Worm (Caenorhabditis elegans) whole organism, L3 larva: ENCODE results near the gene C14A4.6.

Source experiments
- ceh-82 ChIP-seq: fragments of 150-350 bp; optimal IDR thresholded peaks from 2 replicates; lab custom pipeline; 2014; ENCODE audit warnings: missing biosample characterization, missing genetic modification characterization
- ceh-9 ChIP-seq: sonication (generic microtip); optimal IDR thresholded peaks from 2 replicates; lab custom pipeline; 2018; ENCODE audit warnings: missing biosample characterization, missing genetic modification characterization
- egl-5 ChIP-seq: fragments of 150-350 bp; optimal IDR thresholded peaks from 2 replicates; lab custom pipeline; 2017; ENCODE audit warnings: missing biosample characterization, missing genetic modification reagents, missing genetic modification characterization, inconsistent platforms
- elt-3 ChIP-seq, 3 experiments: fragments of 150-350 bp in 1 of 3; sonication (generic microtip) in 2 of 3; optimal IDR thresholded peaks; 2 replicates in 2 of 3; 4 replicates in 1 of 3; lab custom pipeline; 2014 to 2017; ENCODE audit warnings: missing biosample characterization in 3 of 3, missing genetic modification characterization in 3 of 3
- mdl-1 ChIP-seq: fragments of 150-350 bp; optimal IDR thresholded peaks from 2 replicates; lab custom pipeline; 2014; ENCODE audit warnings: missing biosample characterization, missing genetic modification characterization
- nfya-1 ChIP-seq: sonication (generic microtip); optimal IDR thresholded peaks from 2 replicates; lab custom pipeline; 2017; ENCODE audit warnings: missing genetic modification characterization, mild to moderate bottlenecking, missing compliant biosample characterization, antibody characterized with exemption, moderate library complexity; ENCODE audit not compliant: insufficient read depth
- nhr-237 ChIP-seq: fragments of 150-350 bp; optimal IDR thresholded peaks from 2 replicates; lab custom pipeline; 2014; ENCODE audit warnings: missing biosample characterization, missing genetic modification characterization
- nhr-77 ChIP-seq: fragments of 150-350 bp; optimal IDR thresholded peaks from 2 replicates; lab custom pipeline; 2014; ENCODE audit warnings: missing biosample characterization, missing genetic modification characterization
- pqm-1 ChIP-seq: fragments of 150-350 bp; optimal IDR thresholded peaks from 2 replicates; lab custom pipeline; 2017; ENCODE audit warnings: missing biosample characterization, missing genetic modification characterization, inconsistent platforms
- snpc-4 ChIP-seq: fragments of 150-350 bp; optimal IDR thresholded peaks from 2 replicates; lab custom pipeline; 2014; ENCODE audit warnings: missing biosample characterization, missing genetic modification characterization
- zag-1 ChIP-seq: fragments of 150-350 bp; optimal IDR thresholded peaks from 2 replicates; lab custom pipeline; 2014; ENCODE audit warnings: missing biosample characterization, missing genetic modification characterization

DNA sequence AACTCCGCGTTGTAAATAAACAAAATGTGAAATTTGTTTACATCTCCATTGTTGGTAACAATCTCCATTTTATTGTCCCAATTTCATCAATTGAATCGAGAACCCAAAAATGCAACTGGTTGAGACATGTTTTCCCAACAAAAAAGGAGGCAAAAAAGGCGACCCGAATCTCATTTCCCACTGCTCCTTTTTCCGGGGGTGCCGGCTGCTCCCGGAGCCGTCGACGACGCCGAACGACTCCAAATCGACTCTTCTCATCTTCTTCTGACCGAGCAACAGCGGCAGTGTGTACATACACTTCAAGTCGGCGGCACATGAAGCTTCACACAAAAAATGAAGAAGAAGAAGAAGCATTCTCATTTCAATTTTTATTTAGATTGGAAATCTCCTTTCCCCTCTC, 28.1 kb downstream of the C14A4.6 start:
- no peak for TF ChIP-seq nhr-237 (tag; lab: Kevin White, UChicago)
- no peak for TF ChIP-seq elt-3 (tag; optimal IDR thresholded peaks at IDR 0.05; lab: Kevin White, UChicago)
- no peak for TF ChIP-seq nhr-77
- no peak for TF ChIP-seq ceh-9 (tag; lab: Kevin White, UChicago)
- no peak for TF ChIP-seq snpc-4
- no peak for TF ChIP-seq ceh-82 (tag; lab: Kevin White, UChicago)
- no peak for TF ChIP-seq nfya-1 (tag; lab: Kevin White, UChicago)
- no peak for TF ChIP-seq egl-5
- TF ChIP-seq zag-1 (tag; lab: Kevin White, UChicago) = no peak
- no peak for TF ChIP-seq mdl-1 (tag; lab: Kevin White, UChicago)
- TF ChIP-seq pqm-1 (tag; lab: Kevin White, UChicago) = no peak
